Fruit fly (Drosophila melanogaster) whole organism, wandering third instar larva: Measurements from ENCODE around the gene CG42759.

Source experiments
- Abd-B ChIP-seq: fragments of >200 bp; optimal IDR thresholded peaks from 2 replicates; lab custom pipeline; 2017; ENCODE audit warnings: missing biosample characterization, missing genetic modification characterization
- Hr78 ChIP-seq: fragments of >200 bp; optimal IDR thresholded peaks from 2 replicates; lab custom pipeline; 2017; ENCODE audit warnings: missing biosample characterization, missing genetic modification characterization
- Jra ChIP-seq: sonication (Bioruptor generic); optimal IDR thresholded peaks from 2 replicates; lab custom pipeline; 2016; ENCODE audit warnings: missing biosample characterization, missing genetic modification characterization
- Myc ChIP-seq: fragments of >200 bp; optimal IDR thresholded peaks from 2 replicates; lab custom pipeline; 2017
- N ChIP-seq: fragments of >200 bp; optimal IDR thresholded peaks from 2 replicates; lab custom pipeline; 2018; ENCODE audit warnings: missing biosample characterization, missing external identifiers, missing genetic modification characterization
- OdsH ChIP-seq: fragments of 200-800 bp; sonication (Bioruptor generic); optimal IDR thresholded peaks from 2 replicates; lab custom pipeline; 2016; ENCODE audit warnings: missing biosample characterization, mild to moderate bottlenecking, missing genetic modification characterization
- jim ChIP-seq: fragments of 175-275, 200-325 bp; sonication (Bioruptor generic); optimal IDR thresholded peaks from 2 replicates; lab custom pipeline; 2016; ENCODE audit warnings: missing biosample characterization, mild to moderate bottlenecking, missing genetic modification characterization
- pan ChIP-seq: fragments of >200 bp; optimal IDR thresholded peaks from 2 replicates; lab custom pipeline; 2017
- psq ChIP-seq: fragments of 200-800 bp; sonication (Bioruptor generic); optimal IDR thresholded peaks from 3 replicates; lab custom pipeline; 2017; ENCODE audit warnings: missing biosample characterization, mild to moderate bottlenecking, missing genetic modification characterization, moderate library complexity

DNA sequence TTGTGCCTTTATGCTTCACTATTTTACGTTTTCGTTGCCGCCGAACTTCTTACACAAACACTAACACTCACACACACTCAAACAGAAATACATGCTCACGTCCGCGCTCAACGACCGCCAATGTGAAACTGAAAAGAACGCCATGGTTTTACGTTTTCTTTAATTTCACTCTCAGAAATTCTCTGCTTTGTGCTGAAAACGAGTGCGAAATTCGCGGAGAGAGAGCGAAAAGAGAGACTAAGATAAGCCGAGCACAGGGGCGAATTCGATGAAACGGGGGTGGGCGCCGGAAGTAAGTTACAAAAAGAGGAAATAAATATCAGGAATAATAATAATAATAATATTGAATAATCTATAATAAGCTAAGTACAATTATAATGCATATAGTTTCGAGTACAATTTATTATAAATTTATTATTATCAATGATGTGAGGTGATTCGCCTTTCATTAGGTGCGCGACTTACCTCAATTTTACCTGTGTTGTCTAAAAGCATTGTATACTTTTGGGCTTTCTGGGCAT, 27.5 kb downstream of the CG42759 start, which contains the start of gene Best1:
- TF ChIP-seq psq (GFP tag; lab: Kevin White, UChicago), result peak; percentile 94
- peak; percentile 50 for TF ChIP-seq jim (GFP tag; lab: Kevin White, UChicago)
- peak; percentile 91 for TF ChIP-seq OdsH (GFP tag; lab: Kevin White, UChicago)
- no peak for TF ChIP-seq N (GFP tag; lab: Kevin White, UChicago)
- TF ChIP-seq Jra (GFP tag; lab: Kevin White, UChicago), result peak; percentile 12
- TF ChIP-seq pan (lab: Kevin White, UChicago), result no peak
- TF ChIP-seq Myc (lab: Kevin White, UChicago), result peak; percentile 7
- no peak for TF ChIP-seq Abd-B (GFP tag; lab: Kevin White, UChicago)
- TF ChIP-seq Hr78, result no peak
